Worm (Caenorhabditis elegans) whole organism, L1 larva: ENCODE data around the gene cyn-4.

Source experiments
- C04F5.9 ChIP-seq: sonication (generic microtip); optimal IDR thresholded peaks from 2 replicates; lab custom pipeline; 2016; ENCODE audit warnings: missing genetic modification characterization, missing compliant biosample characterization
- F16B12.6 ChIP-seq: fragments of 150-350 bp; optimal IDR thresholded peaks from 2 replicates; lab custom pipeline; 2014; ENCODE audit warnings: missing biosample characterization, missing genetic modification characterization
- blmp-1 ChIP-seq: fragments of 150-350 bp; optimal IDR thresholded peaks from 2 replicates; lab custom pipeline; 2014; ENCODE audit warnings: missing biosample characterization, missing genetic modification characterization
- ceh-8 ChIP-seq: fragments of 200-800 bp; sonication (Bioruptor generic); optimal IDR thresholded peaks from 2 replicates; lab custom pipeline; 2018; ENCODE audit warnings: mild to moderate bottlenecking, missing genetic modification characterization, moderate library complexity, missing compliant biosample characterization
- ceh-88 ChIP-seq: fragments of 200-800 bp; sonication (Bioruptor generic); IDR thresholded peaks from 2 replicates; pipeline ENCODE4 v1.3.6; 2022; ENCODE audit warnings: missing genetic modification characterization, missing compliant biosample characterization
- ceh-90 ChIP-seq: sonication (generic microtip); optimal IDR thresholded peaks from 2 replicates; lab custom pipeline; 2016; ENCODE audit warnings: missing genetic modification characterization, missing compliant biosample characterization
- ces-1 ChIP-seq: fragments of 150-350 bp; optimal IDR thresholded peaks from 2 replicates; lab custom pipeline; 2014; ENCODE audit warnings: missing biosample characterization, missing genetic modification reagents, missing genetic modification characterization
- dpl-1 ChIP-seq, 3 experiments: fragments of 150-350 bp in 2 of 3; sonication (generic microtip) in 1 of 3; optimal IDR thresholded peaks; 2 replicates each; lab custom pipeline; 2014 to 2017; ENCODE audit warnings: missing biosample characterization in 3 of 3, missing genetic modification characterization in 3 of 3, missing genetic modification reagents in 3 of 3
- efl-1 ChIP-seq, 4 experiments: fragments of 150-350 bp; optimal IDR thresholded peaks in 3 of 4; peaks in 1 of 4; 1 replicate in 1 of 4; 2 replicates in 3 of 4; lab custom pipeline; 2014; ENCODE audit warnings: missing biosample characterization in 2 of 4, missing genetic modification characterization in 2 of 4, missing genetic modification reagents in 2 of 4
- egl-13 ChIP-seq: sonication (generic microtip); optimal IDR thresholded peaks from 2 replicates; lab custom pipeline; 2016; ENCODE audit warnings: missing genotype, missing genetic modification reagents, missing genetic modification characterization, missing compliant biosample characterization
- elt-2 ChIP-seq: sonication (generic microtip); optimal IDR thresholded peaks from 2 replicates; lab custom pipeline; 2016; ENCODE audit warnings: missing genetic modification characterization, mild to moderate bottlenecking, inconsistent platforms, missing compliant biosample characterization, missing genetic modification reagents
- elt-3 ChIP-seq, 6 experiments: fragments of 150-350 bp in 1 of 6; sonication (generic microtip); optimal IDR thresholded peaks; 2 replicates each; lab custom pipeline; 2017 to 2018; ENCODE audit warnings: missing biosample characterization in 6 of 6, missing genetic modification characterization in 6 of 6, inconsistent platforms in 1 of 6
- fos-1 ChIP-seq: fragments of 150-350 bp; optimal IDR thresholded peaks from 2 replicates; lab custom pipeline; 2014; ENCODE audit warnings: missing biosample characterization, missing genetic modification characterization
- grh-1 ChIP-seq: fragments of 200-800 bp; sonication (Bioruptor generic); IDR thresholded peaks from 2 replicates; pipeline ENCODE4 v1.3.6; 2022; ENCODE audit warnings: missing genetic modification reagents, missing genetic modification characterization, missing compliant biosample characterization
- hlh-17 ChIP-seq: fragments of 200-800 bp; sonication (Bioruptor generic); optimal IDR thresholded peaks from 2 replicates; lab custom pipeline; 2018; ENCODE audit warnings: missing genetic modification characterization, mild to moderate bottlenecking, missing compliant biosample characterization, moderate library complexity, borderline replicate concordance
- hlh-4 ChIP-seq: sonication (generic microtip); optimal IDR thresholded peaks from 2 replicates; lab custom pipeline; 2016; ENCODE audit warnings: mild to moderate bottlenecking, missing genetic modification characterization, missing compliant biosample characterization
- hpl-2 ChIP-seq: fragments of 150-350 bp; optimal IDR thresholded peaks from 2 replicates; lab custom pipeline; 2014; ENCODE audit warnings: missing biosample characterization, missing genetic modification reagents, missing genetic modification characterization
- jun-1 ChIP-seq: fragments of 150-350 bp; optimal IDR thresholded peaks from 2 replicates; lab custom pipeline; 2014; ENCODE audit warnings: missing biosample characterization, missing genetic modification reagents, missing genetic modification characterization
- lin-14 ChIP-seq: fragments of 200-800 bp; sonication (Bioruptor generic); optimal IDR thresholded peaks from 2 replicates; lab custom pipeline; 2018; ENCODE audit warnings: mild to moderate bottlenecking, missing genetic modification characterization, moderate library complexity, missing compliant biosample characterization
- lin-15B ChIP-seq: fragments of 150-350 bp; sonication (generic microtip); optimal IDR thresholded peaks from 3 replicates; lab custom pipeline; 2014; ENCODE audit warnings: missing biosample characterization, missing genetic modification characterization
- lin-35 ChIP-seq, 2 experiments: fragments of 150-350 bp; optimal IDR thresholded peaks; 2 replicates each; lab custom pipeline; 2014; ENCODE audit warnings: missing biosample characterization in 2 of 2, missing genetic modification characterization in 2 of 2, missing genetic modification reagents in 2 of 2
- lir-3 ChIP-seq: sonication (generic microtip); optimal IDR thresholded peaks from 2 replicates; lab custom pipeline; 2016; ENCODE audit warnings: mild to moderate bottlenecking, missing genetic modification characterization, moderate library complexity, missing compliant biosample characterization; ENCODE audit not compliant: poor library complexity
- lsy-2 ChIP-seq, 2 experiments: fragments of 150-350 bp; optimal IDR thresholded peaks; 2 replicates each; lab custom pipeline; 2014; ENCODE audit warnings: missing biosample characterization in 2 of 2, missing genetic modification characterization in 2 of 2
- mab-9 ChIP-seq: fragments of 200-800 bp; sonication (Bioruptor generic); IDR thresholded peaks from 2 replicates; pipeline ENCODE4 v1.3.6; 2022; ENCODE audit warnings: missing genetic modification reagents, missing genetic modification characterization, missing compliant biosample characterization
- mdl-1 ChIP-seq, 2 experiments: fragments of 150-350 bp; optimal IDR thresholded peaks; 2 replicates each; lab custom pipeline; 2014 to 2017; ENCODE audit warnings: missing biosample characterization in 2 of 2, missing genetic modification characterization in 2 of 2, inconsistent platforms in 1 of 2
- mep-1 ChIP-seq: fragments of 150-350 bp; optimal IDR thresholded peaks from 2 replicates; lab custom pipeline; 2014; ENCODE audit warnings: missing biosample characterization, missing genetic modification characterization
- nhr-11 ChIP-seq: fragments of 150-350 bp; optimal IDR thresholded peaks from 2 replicates; lab custom pipeline; 2014; ENCODE audit warnings: missing biosample characterization, missing genetic modification characterization
- nhr-12 ChIP-seq: sonication (generic microtip); optimal IDR thresholded peaks from 2 replicates; lab custom pipeline; 2017; ENCODE audit warnings: missing biosample characterization, missing genetic modification characterization
- nhr-20 ChIP-seq: sonication (generic microtip); optimal IDR thresholded peaks from 2 replicates; lab custom pipeline; 2016; ENCODE audit warnings: mild to moderate bottlenecking, missing genetic modification characterization, missing compliant biosample characterization
- nhr-237 ChIP-seq: fragments of 150-350 bp; optimal IDR thresholded peaks from 2 replicates; lab custom pipeline; 2014; ENCODE audit warnings: missing biosample characterization, missing genetic modification characterization
- nhr-28 ChIP-seq: fragments of 150-350 bp; optimal IDR thresholded peaks from 2 replicates; lab custom pipeline; 2014; ENCODE audit warnings: missing biosample characterization, missing genetic modification characterization
- nhr-71 ChIP-seq: sonication (generic microtip); optimal IDR thresholded peaks from 2 replicates; lab custom pipeline; 2016; ENCODE audit warnings: mild to moderate bottlenecking, missing genetic modification characterization, moderate library complexity, missing compliant biosample characterization
- nhr-85 ChIP-seq: sonication (generic microtip); peaks from one replicate; lab custom pipeline; 2016; ENCODE audit warnings: missing genetic modification characterization, inconsistent platforms, missing compliant biosample characterization
- pqm-1 ChIP-seq: sonication (generic microtip); optimal IDR thresholded peaks from 3 replicates; lab custom pipeline; 2017; ENCODE audit warnings: missing biosample characterization, missing genetic modification characterization
- rnt-1 ChIP-seq: sonication (generic microtip); optimal IDR thresholded peaks from 2 replicates; lab custom pipeline; 2016; ENCODE audit warnings: mild to moderate bottlenecking, missing genetic modification characterization, moderate library complexity, missing compliant biosample characterization
- snu-23 ChIP-seq: sonication (generic microtip); optimal IDR thresholded peaks from 2 replicates; lab custom pipeline; 2016; ENCODE audit warnings: missing genetic modification characterization, missing compliant biosample characterization
- sptf-1 ChIP-seq: fragments of 150-350 bp; optimal IDR thresholded peaks from 2 replicates; lab custom pipeline; 2014; ENCODE audit warnings: missing biosample characterization, missing genetic modification characterization
- sup-37 ChIP-seq: fragments of 200-800 bp; sonication (Bioruptor generic); optimal IDR thresholded peaks from 2 replicates; lab custom pipeline; 2018; ENCODE audit warnings: mild to moderate bottlenecking, missing genetic modification characterization, missing compliant biosample characterization
- unc-30 ChIP-seq: sonication (generic microtip); optimal IDR thresholded peaks from 2 replicates; lab custom pipeline; 2017; ENCODE audit warnings: missing biosample characterization, missing genetic modification characterization
- unc-62 ChIP-seq: fragments of 150-350 bp; optimal IDR thresholded peaks from 2 replicates; lab custom pipeline; 2014; ENCODE audit warnings: missing biosample characterization, missing genetic modification reagents, missing genetic modification characterization
- unc-98 ChIP-seq: fragments of 200-800 bp; sonication (Bioruptor generic); IDR thresholded peaks from 2 replicates; pipeline ENCODE4 v1.3.6; 2022; ENCODE audit warnings: missing genetic modification characterization, missing compliant biosample characterization
- vab-15 ChIP-seq: sonication (generic microtip); optimal IDR thresholded peaks from 2 replicates; lab custom pipeline; 2017; ENCODE audit warnings: missing genotype, mild to moderate bottlenecking, missing genetic modification characterization, missing compliant biosample characterization
- xbp-1 ChIP-seq: sonication (generic microtip); optimal IDR thresholded peaks from 2 replicates; lab custom pipeline; 2016; ENCODE audit warnings: missing genetic modification characterization, missing compliant biosample characterization
- zag-1 ChIP-seq: fragments of 150-350 bp; optimal IDR thresholded peaks from 2 replicates; lab custom pipeline; 2014; ENCODE audit warnings: missing biosample characterization, missing genetic modification characterization
- ztf-4 ChIP-seq: fragments of 150-350 bp; optimal IDR thresholded peaks from 2 replicates; lab custom pipeline; 2014; ENCODE audit warnings: missing biosample characterization, missing genetic modification characterization

Gene cyn-4

ce11 chrII:10862749-10863656 lies 9.4 kb downstream of the cyn-4 start:
- peak; percentile 29 for TF ChIP-seq nhr-20 (tag; lab: Kevin White, UChicago)
- peak; percentile 17 for TF ChIP-seq C04F5.9 (tag; lab: Kevin White, UChicago)
- peak; percentile 61 for TF ChIP-seq lin-14
- TF ChIP-seq lir-3 (tag; lab: Kevin White, UChicago): no peak
- no peak for TF ChIP-seq sup-37
- peak; percentile 6 for TF ChIP-seq nhr-71
- TF ChIP-seq F16B12.6 (tag; lab: Kevin White, UChicago): no peak
- no peak for TF ChIP-seq nhr-11
- peak; percentile 93 for TF ChIP-seq blmp-1
- peak in 1 of 6 experiments; percentile 19 for TF ChIP-seq elt-3 (tag; optimal IDR thresholded peaks at IDR 0.05; lab: Kevin White, UChicago)
- peak; percentile 36 for TF ChIP-seq snu-23 (GFP tag; lab: Kevin White, UChicago)
- TF ChIP-seq nhr-85 (tag; lab: Kevin White, UChicago): peak; percentile 51
- no peak for TF ChIP-seq unc-62
- peak in 1 of 2 experiments; percentile 47 for TF ChIP-seq lsy-2 (tag; optimal IDR thresholded peaks at IDR 0.05; lab: Kevin White, UChicago)
- TF ChIP-seq rnt-1 (tag; lab: Kevin White, UChicago): peak; percentile 37
- peak in 1 of 2 experiments; percentile 7 for TF ChIP-seq efl-1 (optimal IDR thresholded peaks at IDR 0.05; lab: Kevin White, UChicago)
- TF ChIP-seq efl-1 (GFP tag; optimal IDR thresholded peaks at IDR 0.05 in 1 of 2; lab: Kevin White, UChicago): peak in 1 of 2 experiments; percentile 77

- TF ChIP-seq jun-1 (tag; lab: Kevin White, UChicago) (no peak), unc-98 (GFP tag; lab: Robert Waterston, UW) (no peak), ceh-90 (tag; lab: Kevin White, UChicago) (no peak), efl-1 (optimal IDR thresholded peaks at IDR 0.05; lab: Kevin White, UChicago) (no peak), efl-1 (GFP tag; optimal IDR thresholded peaks at IDR 0.05 in 1 of 2; lab: Kevin White, UChicago) (peak in 1 of 2 experiments; percentile 57), mdl-1 (tag; optimal IDR thresholded peaks at IDR 0.05; lab: Kevin White, UChicago) (peak in 1 of 2 experiments; percentile 12), lin-14 (peak; percentile 34), ceh-8 (GFP tag; lab: Kevin White, UChicago) (no peak), elt-2 (peak; percentile 83), pqm-1 (tag; lab: Kevin White, UChicago) (no peak), zag-1 (tag; lab: Kevin White, UChicago) (no peak), unc-30 (tag; lab: Kevin White, UChicago) (no peak), dpl-1 (GFP tag; optimal IDR thresholded peaks at IDR 0.05; lab: Kevin White, UChicago) (peak in 1 of 3 experiments; percentile 1), nhr-12 (tag; lab: Kevin White, UChicago) (no peak), blmp-1 (peak; percentile 31), nhr-11 (no peak), sptf-1 (tag; lab: Kevin White, UChicago) (no peak), nhr-71 (peak; percentile 27), ztf-4 (tag; lab: Kevin White, UChicago) (no peak), snu-23 (GFP tag; lab: Kevin White, UChicago) (no peak), ces-1 (GFP tag; lab: Kevin White, UChicago) (no peak), lin-35 (GFP tag; optimal IDR thresholded peaks at IDR 0.05; lab: Kevin White, UChicago) (peak in 1 of 2 experiments; percentile 36), hlh-4 (no peak), nhr-28 (no peak), xbp-1 (tag; lab: Kevin White, UChicago) (peak; percentile 19), hlh-17 (GFP tag; lab: Kevin White, UChicago) (no peak), mab-9 (GFP tag; lab: Robert Waterston, UW) (no peak), vab-15 (tag; lab: Kevin White, UChicago) (no peak), hpl-2 (GFP tag; lab: Kevin White, UChicago) (no peak), ceh-88 (GFP tag; lab: Robert Waterston, UW) (no peak), fos-1 (tag; lab: Kevin White, UChicago) (no peak), F16B12.6 (tag; lab: Kevin White, UChicago) (no peak), egl-13 (tag; lab: Kevin White, UChicago) (no peak), grh-1 (GFP tag; lab: Robert Waterston, UW) (peak; percentile 62), mep-1 (tag; lab: Kevin White, UChicago) (peak; percentile 32), nhr-20 (tag; lab: Kevin White, UChicago) (peak; percentile 16), rnt-1 (tag; lab: Kevin White, UChicago) (no peak), lin-15B (no peak), nhr-237 (no peak)
These were observed 10.5 kb downstream of the cyn-4 start for ce11 chrII:10861723-10862486.
